Fruit fly (Drosophila melanogaster) whole organism, embryonic: ENCODE measurements around the gene tth.

Source experiments
- Abd-B ChIP-seq: fragments of 200-800 bp; sonication (Bioruptor generic); optimal IDR thresholded peaks from 2 replicates; lab custom pipeline; 2018; ENCODE audit warnings: missing biosample characterization, mild to moderate bottlenecking, missing genetic modification characterization, moderate library complexity
- Aef1 ChIP-seq: fragments of 200-800 bp; sonication (Bioruptor generic); IDR thresholded peaks from 3 replicates; pipeline ENCODE4 v1.3.6; 2022; ENCODE audit warnings: missing biosample characterization, missing genetic modification characterization
- Atf6 ChIP-seq: fragments of 200-800 bp; sonication (Bioruptor generic); IDR thresholded peaks from 2 replicates; pipeline ENCODE4 v1.3.6; 2022; ENCODE audit warnings: missing biosample characterization, missing genetic modification characterization
- CG12659 ChIP-seq: fragments of 200-800 bp; sonication (Bioruptor generic); optimal IDR thresholded peaks from 3 replicates; lab custom pipeline; 2017; ENCODE audit warnings: mild to moderate bottlenecking, missing biosample characterization, missing genetic modification reagents, missing genetic modification characterization
- CG12942 ChIP-seq: fragments of 200-800 bp; sonication (Bioruptor generic); optimal IDR thresholded peaks from 3 replicates; lab custom pipeline; 2016; ENCODE audit warnings: missing biosample characterization, missing genetic modification characterization
- CG13624 ChIP-seq: fragments of 200-800 bp; sonication (Bioruptor generic); optimal IDR thresholded peaks from 2 replicates; lab custom pipeline; 2016; ENCODE audit warnings: missing biosample characterization, missing genetic modification characterization
- CG7357 ChIP-seq: fragments of 200-800 bp; sonication (Bioruptor generic); IDR thresholded peaks from 3 replicates; pipeline ENCODE4 v1.3.6; 2022; ENCODE audit warnings: missing biosample characterization, missing genetic modification characterization
- CG8765 ChIP-seq: fragments of 200-800 bp; sonication (Bioruptor generic); IDR thresholded peaks from 2 replicates; pipeline ENCODE4 v1.3.6; 2022; ENCODE audit warnings: missing biosample characterization, missing genetic modification characterization
- E2f2 ChIP-seq: fragments of 200-800 bp; sonication (Bioruptor generic); IDR thresholded peaks from 2 replicates; pipeline ENCODE4 v1.3.6; 2022; ENCODE audit warnings: missing biosample characterization, missing genetic modification characterization
- ERR ChIP-seq: fragments of 200-800 bp; sonication (Bioruptor generic); optimal IDR thresholded peaks from 2 replicates; lab custom pipeline; 2016; ENCODE audit warnings: missing biosample characterization, missing genetic modification characterization
- Eip74EF ChIP-seq, 2 experiments: fragments of 200-800 bp in 1 of 2; fragments of >200 bp in 1 of 2; sonication (Bioruptor generic) in 1 of 2; optimal IDR thresholded peaks; 2 replicates each; lab custom pipeline; 2017 to 2019; ENCODE audit warnings: missing biosample characterization in 2 of 2, missing genetic modification characterization in 2 of 2, mild to moderate bottlenecking in 1 of 2, moderate library complexity in 1 of 2
- HLHmδ ChIP-seq: fragments of 200-800 bp; sonication (Bioruptor generic); optimal IDR thresholded peaks from 2 replicates; lab custom pipeline; 2018; ENCODE audit warnings: missing biosample characterization, mild to moderate bottlenecking, missing genetic modification characterization, moderate library complexity
- Hr3 ChIP-seq: fragments of 200-800 bp; sonication (Bioruptor generic); optimal IDR thresholded peaks from 3 replicates; lab custom pipeline; 2016; ENCODE audit warnings: missing biosample characterization, missing genetic modification characterization
- Hsf ChIP-seq: fragments of 200-800 bp; sonication (Bioruptor generic); optimal IDR thresholded peaks from 3 replicates; lab custom pipeline; 2016; ENCODE audit warnings: missing biosample characterization, missing genetic modification characterization
- MTF-1 ChIP-seq: fragments of 200-800 bp; sonication (Bioruptor generic); optimal IDR thresholded peaks from 2 replicates; lab custom pipeline; 2018; ENCODE audit warnings: missing biosample characterization, mild to moderate bottlenecking, missing genetic modification characterization, borderline replicate concordance
- Mad ChIP-seq: fragments of 200-800 bp; sonication (Bioruptor generic); optimal IDR thresholded peaks from 2 replicates; lab custom pipeline; 2016; ENCODE audit warnings: missing biosample characterization, missing genetic modification characterization
- Max ChIP-seq: fragments of 200-800 bp; sonication (Bioruptor generic); optimal IDR thresholded peaks from 2 replicates; lab custom pipeline; 2016; ENCODE audit warnings: missing biosample characterization, mild to moderate bottlenecking, missing genetic modification characterization
- Med ChIP-seq: fragments of 200-800 bp; sonication (Bioruptor generic); peaks from one replicate; lab custom pipeline; 2016; ENCODE audit warnings: missing biosample characterization, missing genetic modification characterization, mild to moderate bottlenecking, inconsistent platforms, moderate library complexity
- Sox102F ChIP-seq: fragments of 200-800 bp; sonication (Bioruptor generic); optimal IDR thresholded peaks from 2 replicates; lab custom pipeline; 2018; ENCODE audit warnings: missing biosample characterization, mild to moderate bottlenecking, missing genetic modification characterization, moderate library complexity
- Xbp1 ChIP-seq: fragments of 200-800 bp; sonication (Bioruptor generic); optimal IDR thresholded peaks from 3 replicates; lab custom pipeline; 2016; ENCODE audit warnings: missing biosample characterization, mild to moderate bottlenecking, missing genetic modification characterization
- abd-A ChIP-seq: fragments of 200-800 bp; sonication (Bioruptor generic); optimal IDR thresholded peaks from 3 replicates; lab custom pipeline; 2019; ENCODE audit warnings: missing biosample characterization, mild to moderate bottlenecking, missing genetic modification characterization, moderate library complexity
- ash1 ChIP-seq: fragments of 200-800 bp; sonication (Bioruptor generic); optimal IDR thresholded peaks from 2 replicates; lab custom pipeline; 2018; ENCODE audit warnings: missing biosample characterization, mild to moderate bottlenecking, missing genetic modification characterization
- ato ChIP-seq: fragments of 200-800 bp; sonication (Bioruptor generic); IDR thresholded peaks from 2 replicates; pipeline ENCODE4 v1.3.6; 2022; ENCODE audit warnings: missing biosample characterization, missing genetic modification characterization; ENCODE audit not compliant: partially characterized antibody
- btn ChIP-seq: fragments of 200-800 bp; sonication (Bioruptor generic); optimal IDR thresholded peaks from 2 replicates; lab custom pipeline; 2016; ENCODE audit warnings: missing biosample characterization, missing genetic modification characterization
- cas ChIP-seq: fragments of 200-800 bp; sonication (Bioruptor generic); IDR thresholded peaks from 2 replicates; pipeline ENCODE4 v1.3.6; 2022; ENCODE audit warnings: missing biosample characterization, missing genetic modification characterization
- chinmo ChIP-seq: fragments of 200-800 bp; sonication (Bioruptor generic); IDR thresholded peaks from 4 replicates; pipeline ENCODE4 v1.3.6; 2022; ENCODE audit warnings: missing biosample characterization, missing genetic modification characterization; ENCODE audit not compliant: partially characterized antibody
- crol ChIP-seq: fragments of 200-800 bp; sonication (Bioruptor generic); IDR thresholded peaks from 2 replicates; pipeline ENCODE4 v1.3.6; 2022; ENCODE audit warnings: missing biosample characterization, missing genetic modification characterization
- ewg ChIP-seq: fragments of 200-800 bp; sonication (Bioruptor generic); optimal IDR thresholded peaks from 3 replicates; lab custom pipeline; 2017; ENCODE audit warnings: mild to moderate bottlenecking, missing biosample characterization, missing genetic modification reagents, missing genetic modification characterization
- gem ChIP-seq: fragments of 200-800 bp; sonication (Bioruptor generic); optimal IDR thresholded peaks from 2 replicates; lab custom pipeline; 2019; ENCODE audit warnings: missing biosample characterization, mild to moderate bottlenecking, missing genetic modification characterization, moderate library complexity
- h ChIP-seq: fragments of >200 bp; optimal IDR thresholded peaks from 2 replicates; lab custom pipeline; 2017
- lab ChIP-seq: fragments of 200-800 bp; sonication (Bioruptor generic); optimal IDR thresholded peaks from 3 replicates; lab custom pipeline; 2017; ENCODE audit warnings: missing biosample characterization, missing genetic modification characterization, mild to moderate bottlenecking, moderate library complexity, missing genetic modification reagents
- lilli ChIP-seq: fragments of 200-800 bp; sonication (Bioruptor generic); optimal IDR thresholded peaks from 3 replicates; lab custom pipeline; 2016; ENCODE audit warnings: missing biosample characterization, missing genetic modification characterization
- luna ChIP-seq: fragments of 200-800 bp; sonication (Bioruptor generic); optimal IDR thresholded peaks from 2 replicates; lab custom pipeline; 2016; ENCODE audit warnings: missing biosample characterization, missing genetic modification characterization
- mam ChIP-seq: fragments of 200-800 bp; sonication (Bioruptor generic); optimal IDR thresholded peaks from 3 replicates; lab custom pipeline; 2016; ENCODE audit warnings: missing biosample characterization, missing genetic modification characterization
- nmo ChIP-seq: fragments of 200-800 bp; sonication (Bioruptor generic); optimal IDR thresholded peaks from 2 replicates; lab custom pipeline; 2018; ENCODE audit warnings: missing biosample characterization, mild to moderate bottlenecking, missing genetic modification characterization, moderate library complexity
- oc ChIP-seq: fragments of 200-800 bp; sonication (Bioruptor generic); optimal IDR thresholded peaks from 2 replicates; lab custom pipeline; 2018; ENCODE audit warnings: missing biosample characterization, mild to moderate bottlenecking, missing genetic modification characterization, moderate library complexity
- pan ChIP-seq, 4 experiments: fragments of >200 bp in 3 of 4; fragments of 200-800 bp in 1 of 4; sonication (Bioruptor generic) in 1 of 4; optimal IDR thresholded peaks in 3 of 4; IDR thresholded peaks in 1 of 4; 2 replicates each; pipeline versions ENCODE4 v1.3.6 to Lab custom; 2017 to 2022; ENCODE audit warnings: missing biosample characterization in 2 of 4, missing genetic modification characterization in 2 of 4, mixed read lengths in 1 of 4
- pfk ChIP-seq: fragments of 200-800 bp; sonication (Bioruptor generic); optimal IDR thresholded peaks from 2 replicates; lab custom pipeline; 2018; ENCODE audit warnings: missing biosample characterization, mild to moderate bottlenecking, missing genetic modification characterization, moderate library complexity
- pita ChIP-seq: fragments of 200-800 bp; sonication (Bioruptor generic); optimal IDR thresholded peaks from 2 replicates; lab custom pipeline; 2017; ENCODE audit warnings: missing biosample characterization, mild to moderate bottlenecking, missing genetic modification characterization
- pnt ChIP-seq: fragments of 200-800 bp; sonication (Bioruptor generic); optimal IDR thresholded peaks from 3 replicates; lab custom pipeline; 2016; ENCODE audit warnings: missing biosample characterization, missing genetic modification characterization
- row ChIP-seq: fragments of 200-800 bp; sonication (Bioruptor generic); IDR thresholded peaks from 3 replicates; pipeline ENCODE4 v1.3.6; 2022; ENCODE audit warnings: missing biosample characterization, missing genetic modification characterization
- sens ChIP-seq: fragments of 200-800 bp; sonication (Bioruptor generic); peaks from one replicate; lab custom pipeline; 2016; ENCODE audit warnings: missing biosample characterization, missing genetic modification characterization
- seq ChIP-seq: fragments of 200-800 bp; sonication (Bioruptor generic); IDR thresholded peaks from 2 replicates; pipeline ENCODE4 v1.3.6; 2022; ENCODE audit warnings: missing biosample characterization, missing genetic modification characterization
- sim ChIP-seq: fragments of 200-800 bp; sonication (Bioruptor generic); IDR thresholded peaks from 2 replicates; pipeline ENCODE4 v1.3.6; 2022; ENCODE audit warnings: missing biosample characterization, missing genetic modification characterization
- sima ChIP-seq: fragments of 200-800 bp; sonication (Bioruptor generic); optimal IDR thresholded peaks from 2 replicates; lab custom pipeline; 2016; ENCODE audit warnings: missing biosample characterization, missing genetic modification characterization
- slp2 ChIP-seq: fragments of 200-800 bp; sonication (Bioruptor generic); optimal IDR thresholded peaks from 2 replicates; lab custom pipeline; 2016; ENCODE audit warnings: missing biosample characterization, missing genetic modification characterization
- stwl ChIP-seq: fragments of 200-800 bp; sonication (Bioruptor generic); optimal IDR thresholded peaks from 3 replicates; lab custom pipeline; 2018; ENCODE audit warnings: missing biosample characterization, mild to moderate bottlenecking, missing genetic modification characterization, moderate library complexity
- unpg ChIP-seq: fragments of 200-800 bp; sonication (Bioruptor generic); optimal IDR thresholded peaks from 3 replicates; lab custom pipeline; 2018; ENCODE audit warnings: missing biosample characterization, mild to moderate bottlenecking, missing genetic modification characterization, moderate library complexity
- vvl ChIP-seq: fragments of 200-800 bp; sonication (Bioruptor generic); IDR thresholded peaks from 2 replicates; pipeline ENCODE4 v1.3.6; 2022; ENCODE audit warnings: missing biosample characterization, missing genetic modification characterization
- zen ChIP-seq: fragments of 200-800 bp; sonication (Bioruptor generic); optimal IDR thresholded peaks from 3 replicates; lab custom pipeline; 2018; ENCODE audit warnings: missing biosample characterization, mild to moderate bottlenecking, missing genetic modification characterization, moderate library complexity

The tth gene

DNA sequence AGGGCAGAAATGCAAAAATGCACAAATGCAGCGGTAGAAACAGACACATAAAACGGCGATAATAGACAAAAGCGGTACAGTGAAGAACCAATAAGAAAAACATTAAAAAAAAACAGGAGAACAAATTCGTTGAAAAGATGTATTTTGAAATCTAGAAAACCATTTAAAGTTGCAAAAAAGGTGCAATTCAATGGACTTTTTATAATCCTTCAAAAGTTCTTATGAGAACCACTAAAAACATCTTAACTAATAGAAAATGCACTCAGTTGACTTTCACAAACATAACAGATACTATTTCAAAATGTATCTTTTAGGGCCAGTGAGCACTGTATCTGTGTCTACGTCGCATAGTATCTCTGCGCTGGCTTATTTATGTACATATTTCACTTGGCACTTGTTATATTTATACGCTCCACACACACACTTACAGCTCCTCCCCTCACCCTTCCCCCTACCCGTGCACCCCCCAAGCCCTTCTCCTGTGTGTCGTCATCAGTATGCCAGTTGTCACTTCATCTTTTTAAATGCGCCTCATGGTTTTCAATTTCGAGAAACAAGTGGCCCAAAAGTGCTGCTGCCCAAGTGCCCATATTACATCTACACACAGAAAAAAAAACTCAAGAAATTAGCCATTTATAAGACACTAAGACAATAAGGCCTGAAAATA lies 50.8 kb downstream of the tth start:
- no peak for TF ChIP-seq CG13624 (GFP tag; lab: Kevin White, UChicago)
- no peak for TF ChIP-seq ato (GFP tag; lab: Robert Waterston, UW)
- peak; percentile 11 for TF ChIP-seq nmo (GFP tag; lab: Kevin White, UChicago)
- TF ChIP-seq HLHmδ (GFP tag; lab: Kevin White, UChicago), result no peak
- no peak for TF ChIP-seq lilli (GFP tag; lab: Kevin White, UChicago)
- no peak for TF ChIP-seq Hsf (GFP tag; lab: Kevin White, UChicago)
- no peak for TF ChIP-seq E2f2 (GFP tag; lab: Robert Waterston, UW)
- peak; percentile 33; the same call in 1 of the 3 replicates for TF ChIP-seq row (GFP tag; lab: Robert Waterston, UW)
- TF ChIP-seq h (lab: Kevin White, UChicago), result no peak
- TF ChIP-seq luna (GFP tag; lab: Kevin White, UChicago), result no peak
- no peak for TF ChIP-seq Hr3
- TF ChIP-seq Max (GFP tag; lab: Kevin White, UChicago), result no peak
- no peak for TF ChIP-seq stwl (tag; lab: Kevin White, UChicago)
- peak; percentile 13 for TF ChIP-seq unpg (GFP tag; lab: Kevin White, UChicago)
- peak; percentile 93 for TF ChIP-seq crol
- no peak for TF ChIP-seq lab (GFP tag; lab: Kevin White, UChicago)
- TF ChIP-seq pita, result no peak
- TF ChIP-seq Eip74EF (GFP tag; optimal IDR thresholded peaks at IDR 0.05; lab: Kevin White, UChicago), result no peak
- no peak for TF ChIP-seq slp2 (GFP tag; lab: Kevin White, UChicago)
- TF ChIP-seq chinmo (GFP tag; lab: Robert Waterston, UW), result 0 out of 4 replicates have a peak, but pooled peaks have one; percentile 7
- TF ChIP-seq sima, result no peak
- TF ChIP-seq CG12659 (GFP tag; lab: Kevin White, UChicago), result no peak
- no peak for TF ChIP-seq seq (GFP tag; lab: Robert Waterston, UW)
- TF ChIP-seq sens, result peak; percentile 13
- no peak for TF ChIP-seq CG7357
- no peak for TF ChIP-seq Med
- no peak for TF ChIP-seq Abd-B
- TF ChIP-seq ash1, result no peak
- TF ChIP-seq cas (GFP tag; lab: Robert Waterston, UW), result no peak
- TF ChIP-seq MTF-1 (GFP tag; lab: Kevin White, UChicago), result no peak
- no peak for TF ChIP-seq oc (tag; lab: Kevin White, UChicago)
- no peak for TF ChIP-seq zen
- no peak for TF ChIP-seq sim (GFP tag; lab: Robert Waterston, UW)
- no peak for TF ChIP-seq CG12942
- TF ChIP-seq btn, result no peak
- peak; percentile 5 for TF ChIP-seq Sox102F (GFP tag; lab: Kevin White, UChicago)
- TF ChIP-seq Mad (GFP tag; lab: Kevin White, UChicago), result no peak
- TF ChIP-seq abd-A (tag; lab: Kevin White, UChicago), result no peak
- TF ChIP-seq gem (tag; lab: Kevin White, UChicago), result peak; percentile 14
- peak; percentile 2 for TF ChIP-seq Xbp1 (GFP tag; lab: Kevin White, UChicago)
- no peak for TF ChIP-seq ERR (GFP tag; lab: Kevin White, UChicago)
- no peak for TF ChIP-seq pan (optimal IDR thresholded peaks at IDR 0.05; lab: Kevin White, UChicago)
- TF ChIP-seq pan (GFP tag; optimal IDR thresholded peaks at IDR 0.05 in 1 of 2, IDR thresholded peaks at IDR 0.05 in 1 of 2), result no peak
- no peak for TF ChIP-seq CG8765
- no peak for TF ChIP-seq Atf6 (GFP tag; lab: Robert Waterston, UW)
- no peak for TF ChIP-seq ewg (GFP tag; lab: Kevin White, UChicago)
- TF ChIP-seq pfk, result no peak
- no peak for TF ChIP-seq mam (GFP tag; lab: Kevin White, UChicago)
- TF ChIP-seq vvl, result peak; percentile 47; the same call in 1 of the 2 replicates
- TF ChIP-seq pnt, result no peak
- TF ChIP-seq Aef1 (GFP tag; lab: Robert Waterston, UW), result no peak
